Worm (Caenorhabditis elegans): ENCODE data around the gene fbxa-18.

The fbxa-18 gene

DNA sequence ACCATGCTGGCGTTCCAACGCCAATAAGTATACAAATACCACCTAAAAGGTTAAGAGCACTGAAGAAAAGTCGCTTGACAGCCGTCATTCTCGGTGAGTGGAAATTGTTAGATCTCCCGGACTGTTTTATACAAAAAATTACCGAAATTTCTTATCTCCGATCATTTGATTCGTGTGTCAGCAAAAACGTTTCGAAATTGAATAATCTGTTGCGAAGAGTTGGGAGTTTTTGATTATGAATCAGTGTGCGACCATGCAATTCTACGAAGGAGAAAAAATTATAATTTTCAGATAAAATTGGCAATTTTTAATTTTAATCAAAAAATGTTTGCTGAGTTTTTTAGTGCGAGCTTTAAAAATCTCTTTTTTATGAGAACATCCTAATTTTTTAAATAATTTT lies 2.9 kb upstream of the fbxa-18 start, which contains the start of gene clc-11:
TSS of gene clc-11 (minus strand) at position 101 of the 400 bp plus-strand sequence.
- TF ChIP-seq klf-2 (GFP tag; conservative IDR thresholded peaks at IDR 0.05) (no peak), cog-1 (tag; optimal IDR thresholded peaks at IDR 0.05) (no peak), med-1 (GFP tag; optimal IDR thresholded peaks at IDR 0.05; ENCODE audit: insufficient read depth) (no peak), flt-1 (GFP tag; IDR thresholded peaks at IDR 0.05) (no peak), T22C8.4 (GFP tag; IDR thresholded peaks at IDR 0.05) (no peak), ref-1 (GFP tag; conservative IDR thresholded peaks at IDR 0.05) (no peak), ztf-23 (GFP tag; IDR thresholded peaks at IDR 0.05) (no peak), tab-1 (GFP tag; IDR thresholded peaks at IDR 0.05) (no peak), ztf-29 (GFP tag; IDR thresholded peaks at IDR 0.05) (no peak)

DNA sequence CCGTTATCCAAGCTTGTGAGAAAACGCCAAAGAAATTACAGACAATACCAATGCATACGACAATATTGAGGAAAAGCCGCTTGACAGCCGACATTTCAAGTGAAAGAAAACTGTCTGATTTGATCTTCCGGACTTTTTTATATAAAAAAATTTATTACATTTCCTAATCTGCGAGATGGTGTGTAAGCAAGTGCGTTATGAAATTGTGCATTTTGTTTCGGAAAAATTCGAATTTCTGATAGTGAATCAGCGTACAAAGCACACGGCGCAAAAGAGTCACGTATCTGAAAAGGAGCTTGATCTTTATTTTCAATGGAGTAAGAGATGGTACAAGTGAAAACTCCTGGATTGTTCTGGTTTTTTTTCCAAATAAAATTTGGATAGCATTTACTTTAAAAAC lies 1.4 kb upstream of the fbxa-18 start, which contains the start of gene clc-32:
TSS of gene clc-32 (minus strand) at position 101 of the 400 bp plus-strand sequence.
- no peak for TF ChIP-seq ref-1 (GFP tag; conservative IDR thresholded peaks at IDR 0.05)
- TF ChIP-seq ztf-29 (GFP tag; IDR thresholded peaks at IDR 0.05), result no peak

DNA sequence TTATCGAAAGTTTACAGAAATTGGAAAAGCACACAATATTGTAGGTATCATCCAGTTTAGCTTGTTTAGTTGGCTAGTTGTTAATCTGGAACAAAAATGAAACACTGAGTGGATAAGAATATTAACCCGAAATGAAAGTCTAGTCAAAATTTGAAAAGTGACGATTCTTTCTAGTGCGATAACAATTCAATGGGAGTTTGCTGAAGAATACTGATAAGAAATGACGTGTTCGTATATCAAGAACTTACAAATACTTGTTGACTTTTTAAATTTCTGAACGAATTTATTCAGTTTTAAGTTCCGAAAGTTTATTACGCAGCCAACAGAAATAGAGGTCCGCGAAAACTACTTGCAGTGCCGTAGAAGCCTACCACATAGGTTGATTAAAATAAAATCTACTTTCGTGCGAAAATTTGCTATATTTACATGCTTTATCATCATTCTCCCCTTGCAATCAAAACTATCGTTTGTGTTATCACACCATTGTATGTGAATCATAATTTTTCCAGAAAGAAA lies 653 bp downstream of the fbxa-18 start, which contains the start of gene fbxa-88:
TSS of gene fbxa-88 (minus strand) at position 51 of the 516 bp plus-strand sequence.
- TF ChIP-seq flt-1 (GFP tag; IDR thresholded peaks at IDR 0.05) (no peak), ztf-23 (GFP tag; IDR thresholded peaks at IDR 0.05) (no peak), med-1 (GFP tag; optimal IDR thresholded peaks at IDR 0.05; ENCODE audit: insufficient read depth) (no peak), tab-1 (GFP tag; IDR thresholded peaks at IDR 0.05) (no peak), klf-2 (GFP tag; conservative IDR thresholded peaks at IDR 0.05) (no peak), T22C8.4 (GFP tag; IDR thresholded peaks at IDR 0.05) (no peak), ztf-29 (GFP tag; IDR thresholded peaks at IDR 0.05) (no peak)

DNA sequence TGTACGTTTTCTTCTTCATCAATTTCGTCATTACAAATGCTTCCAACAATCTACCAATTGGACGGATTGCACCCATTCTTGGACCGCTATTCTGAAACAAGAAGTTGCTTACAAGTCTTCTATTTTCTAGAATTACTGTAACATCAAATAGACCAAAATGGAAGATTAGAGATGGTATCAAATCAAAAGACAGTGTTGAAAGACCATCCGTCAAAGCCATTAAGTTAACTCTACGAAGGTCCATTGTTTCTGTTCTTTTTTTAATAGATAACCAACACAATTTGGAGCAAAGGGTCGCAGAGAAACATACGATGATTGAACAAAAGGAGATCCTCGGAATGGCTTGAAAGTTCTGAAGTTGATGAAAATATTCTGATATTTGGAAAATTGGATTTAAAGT lies 2.5 kb downstream of the fbxa-18 start:
- TF ChIP-seq med-1 (GFP tag; optimal IDR thresholded peaks at IDR 0.05; ENCODE audit: insufficient read depth), result no peak
- TF ChIP-seq ztf-23 (GFP tag; IDR thresholded peaks at IDR 0.05), result no peak
- TF ChIP-seq flt-1 (GFP tag; IDR thresholded peaks at IDR 0.05), result no peak
- no peak for TF ChIP-seq ztf-29 (GFP tag; IDR thresholded peaks at IDR 0.05)
- TF ChIP-seq T22C8.4 (GFP tag; IDR thresholded peaks at IDR 0.05), result no peak
- TF ChIP-seq tab-1 (GFP tag; IDR thresholded peaks at IDR 0.05), result no peak
- TF ChIP-seq ref-1 (GFP tag; conservative IDR thresholded peaks at IDR 0.05), result no peak
- TF ChIP-seq klf-2 (GFP tag; conservative IDR thresholded peaks at IDR 0.05), result no peak
- no peak for TF ChIP-seq cog-1 (tag; optimal IDR thresholded peaks at IDR 0.05)

DNA sequence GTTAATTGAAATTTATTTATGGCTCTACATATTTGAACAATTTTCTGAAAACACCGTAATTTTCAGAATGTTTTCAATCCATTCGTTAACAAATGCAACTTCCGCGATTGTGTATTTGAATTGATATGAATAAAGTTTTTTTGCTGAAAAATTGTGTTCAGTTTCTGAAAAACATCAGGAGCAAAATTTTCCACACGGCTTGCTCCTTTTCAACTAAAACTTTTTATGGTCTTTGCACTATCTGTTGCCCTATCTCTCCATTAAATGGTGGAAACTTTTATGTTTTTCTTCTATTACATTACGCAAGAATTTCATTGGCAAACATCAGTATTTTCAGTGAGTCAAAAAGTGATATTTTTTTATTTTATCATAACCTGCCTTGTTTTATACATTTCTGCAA lies 6.3 kb downstream of the fbxa-18 start, which contains the start of gene F10A3.4:
TSS of gene F10A3.4 (plus strand) at position 301 of the 400 bp plus-strand sequence.
- TF ChIP-seq ztf-23 (GFP tag; IDR thresholded peaks at IDR 0.05), result no peak
- no peak for TF ChIP-seq ztf-29 (GFP tag; IDR thresholded peaks at IDR 0.05)
- TF ChIP-seq T22C8.4 (GFP tag; IDR thresholded peaks at IDR 0.05), result no peak
- TF ChIP-seq cog-1 (tag; optimal IDR thresholded peaks at IDR 0.05), result no peak
- no peak for TF ChIP-seq med-1 (GFP tag; optimal IDR thresholded peaks at IDR 0.05; ENCODE audit: insufficient read depth)
- no peak for TF ChIP-seq ref-1 (GFP tag; conservative IDR thresholded peaks at IDR 0.05)
- no peak for TF ChIP-seq flt-1 (GFP tag; IDR thresholded peaks at IDR 0.05)
- TF ChIP-seq klf-2 (GFP tag; conservative IDR thresholded peaks at IDR 0.05), result no peak
- TF ChIP-seq tab-1 (GFP tag; IDR thresholded peaks at IDR 0.05), result no peak

DNA sequence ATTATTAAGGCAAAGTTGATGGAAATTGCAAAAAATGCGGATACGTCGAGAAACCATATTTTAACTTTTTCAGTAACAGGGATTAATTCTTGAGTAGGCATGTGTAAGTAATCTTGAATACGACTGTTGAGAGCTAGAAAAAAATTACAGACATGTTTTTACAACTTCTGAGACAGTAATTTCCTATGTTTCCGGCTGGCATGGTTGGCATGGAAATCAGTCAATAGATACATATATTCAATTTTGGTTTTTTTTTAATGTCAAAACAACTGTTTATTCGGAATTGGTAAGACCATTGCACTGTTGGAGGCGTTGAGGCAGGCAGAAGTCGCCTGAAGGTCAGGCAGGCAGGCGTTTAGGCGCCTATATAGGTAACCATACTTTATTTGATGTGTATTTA lies 10.9 kb downstream of the fbxa-18 start, which contains the start of gene str-254:
TSS of gene str-254 (minus strand) at position 101 of the 400 bp plus-strand sequence.
- TF ChIP-seq ref-1 (GFP tag; conservative IDR thresholded peaks at IDR 0.05) (no peak), flt-1 (GFP tag; IDR thresholded peaks at IDR 0.05) (no peak), T22C8.4 (GFP tag; IDR thresholded peaks at IDR 0.05) (no peak), klf-2 (GFP tag; conservative IDR thresholded peaks at IDR 0.05) (no peak), med-1 (GFP tag; optimal IDR thresholded peaks at IDR 0.05; ENCODE audit: insufficient read depth) (no peak), ztf-23 (GFP tag; IDR thresholded peaks at IDR 0.05) (no peak), cog-1 (tag; optimal IDR thresholded peaks at IDR 0.05) (no peak), ztf-29 (GFP tag; IDR thresholded peaks at IDR 0.05) (no peak), tab-1 (GFP tag; IDR thresholded peaks at IDR 0.05) (no peak)

DNA sequence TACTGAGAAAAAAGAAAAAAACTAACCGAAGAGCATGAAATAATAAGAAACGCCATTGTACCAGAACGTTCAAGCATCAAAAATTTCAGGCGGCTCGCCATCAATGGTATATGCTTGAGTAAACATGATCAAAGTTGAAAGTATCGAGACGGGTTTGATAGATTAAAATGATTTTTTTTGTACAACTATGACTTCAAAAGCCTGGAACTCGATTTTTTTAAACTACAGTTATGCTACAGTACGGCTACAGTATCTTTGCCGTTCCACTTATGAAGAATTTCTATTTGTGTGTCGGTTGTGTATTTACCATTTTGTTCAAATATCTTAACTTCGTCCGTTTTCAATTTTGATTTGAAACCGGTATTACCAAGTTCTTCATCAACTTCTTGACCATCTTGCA lies 12.6 kb downstream of the fbxa-18 start, which contains the start of gene str-97:
TSS of gene str-97 (minus strand) at position 101 of the 400 bp plus-strand sequence.
- TF ChIP-seq ref-1 (GFP tag; conservative IDR thresholded peaks at IDR 0.05) (no peak), tab-1 (GFP tag; IDR thresholded peaks at IDR 0.05) (no peak), T22C8.4 (GFP tag; IDR thresholded peaks at IDR 0.05) (no peak), med-1 (GFP tag; optimal IDR thresholded peaks at IDR 0.05; ENCODE audit: insufficient read depth) (no peak), klf-2 (GFP tag; conservative IDR thresholded peaks at IDR 0.05) (no peak), ztf-29 (GFP tag; IDR thresholded peaks at IDR 0.05) (no peak)

DNA sequence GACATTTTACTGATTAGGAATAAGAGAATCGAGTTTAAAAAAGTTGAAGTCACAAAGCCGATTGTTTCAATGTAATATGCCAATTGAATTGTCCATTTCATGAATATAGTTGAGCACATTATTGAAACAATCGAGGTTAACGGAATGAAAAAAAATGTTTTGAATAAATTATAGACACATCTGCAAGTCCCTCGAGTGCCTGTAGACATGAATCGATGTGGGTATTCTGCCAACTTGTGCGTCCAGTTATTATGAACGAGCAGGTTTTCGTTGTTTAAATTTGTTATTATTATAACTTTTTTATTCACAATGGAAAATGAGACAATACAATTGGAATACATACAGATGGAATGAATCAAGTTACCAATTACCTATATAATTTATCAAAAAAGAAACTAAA lies 15.9 kb downstream of the fbxa-18 start, which contains the start of gene str-99:
TSS of gene str-99 (minus strand) at position 101 of the 400 bp plus-strand sequence.
- no peak for TF ChIP-seq med-1 (GFP tag; optimal IDR thresholded peaks at IDR 0.05; ENCODE audit: insufficient read depth)
- no peak for TF ChIP-seq ref-1 (GFP tag; conservative IDR thresholded peaks at IDR 0.05)
- TF ChIP-seq ztf-29 (GFP tag; IDR thresholded peaks at IDR 0.05), result no peak
- no peak for TF ChIP-seq klf-2 (GFP tag; conservative IDR thresholded peaks at IDR 0.05)

DNA sequence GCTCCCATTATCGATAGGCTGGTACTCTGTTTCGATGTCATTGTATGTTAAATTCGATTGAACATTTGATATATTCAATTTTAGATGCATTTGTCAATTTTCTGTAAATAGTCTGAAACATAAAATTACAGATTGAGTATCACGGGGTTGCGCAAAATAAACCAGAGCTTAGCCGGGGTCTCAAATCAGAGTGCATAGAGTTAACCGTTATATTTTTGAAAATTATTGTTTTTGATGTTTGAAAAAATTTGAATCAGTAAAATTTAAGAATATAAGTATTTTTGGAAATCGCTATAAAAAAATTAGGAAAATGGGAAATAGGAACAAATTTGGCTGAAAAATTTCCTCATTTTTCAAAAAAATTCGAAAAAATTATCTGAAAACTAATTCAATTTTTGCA lies 17.1 kb downstream of the fbxa-18 start, which contains the start of gene F10A3.17:
TSS of gene F10A3.17 (minus strand) at position 101 of the 400 bp plus-strand sequence.
- TF ChIP-seq flt-1 (GFP tag; IDR thresholded peaks at IDR 0.05) (no peak), cog-1 (tag; optimal IDR thresholded peaks at IDR 0.05) (no peak), med-1 (GFP tag; optimal IDR thresholded peaks at IDR 0.05; ENCODE audit: insufficient read depth) (no peak), ztf-23 (GFP tag; IDR thresholded peaks at IDR 0.05) (no peak), T22C8.4 (GFP tag; IDR thresholded peaks at IDR 0.05) (no peak), ztf-29 (GFP tag; IDR thresholded peaks at IDR 0.05) (no peak), tab-1 (GFP tag; IDR thresholded peaks at IDR 0.05) (no peak), klf-2 (GFP tag; conservative IDR thresholded peaks at IDR 0.05) (no peak), ref-1 (GFP tag; conservative IDR thresholded peaks at IDR 0.05) (no peak)

DNA sequence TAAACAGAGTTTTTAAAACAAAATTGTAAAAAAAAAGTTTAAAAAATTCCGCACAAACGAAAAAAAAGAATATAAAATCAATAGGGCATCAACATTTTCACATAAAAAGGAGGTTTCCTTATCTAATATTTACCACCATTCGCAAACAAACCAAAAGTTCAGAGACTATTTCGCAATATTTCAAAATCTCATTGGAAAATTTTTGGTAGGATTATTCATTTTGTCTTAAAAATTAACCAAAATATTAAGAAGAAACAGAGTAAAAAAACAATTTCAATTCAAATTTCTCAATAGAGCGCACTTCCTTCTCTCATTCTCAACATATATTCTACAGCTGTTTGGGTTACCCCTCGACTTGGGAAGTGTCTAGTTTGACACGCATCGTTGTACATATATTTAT lies 17.6 kb downstream of the fbxa-18 start:
- TF ChIP-seq ztf-23 (GFP tag; IDR thresholded peaks at IDR 0.05) (no peak), ref-1 (GFP tag; conservative IDR thresholded peaks at IDR 0.05) (no peak), ztf-29 (GFP tag; IDR thresholded peaks at IDR 0.05) (no peak), T22C8.4 (GFP tag; IDR thresholded peaks at IDR 0.05) (no peak), klf-2 (GFP tag; conservative IDR thresholded peaks at IDR 0.05) (no peak), med-1 (GFP tag; optimal IDR thresholded peaks at IDR 0.05; ENCODE audit: insufficient read depth) (no peak), tab-1 (GFP tag; IDR thresholded peaks at IDR 0.05) (no peak), cog-1 (tag; optimal IDR thresholded peaks at IDR 0.05) (no peak), flt-1 (GFP tag; IDR thresholded peaks at IDR 0.05) (no peak)
